Fruit fly (Drosophila melanogaster): ENCODE data around the gene CG4592.

DNA sequence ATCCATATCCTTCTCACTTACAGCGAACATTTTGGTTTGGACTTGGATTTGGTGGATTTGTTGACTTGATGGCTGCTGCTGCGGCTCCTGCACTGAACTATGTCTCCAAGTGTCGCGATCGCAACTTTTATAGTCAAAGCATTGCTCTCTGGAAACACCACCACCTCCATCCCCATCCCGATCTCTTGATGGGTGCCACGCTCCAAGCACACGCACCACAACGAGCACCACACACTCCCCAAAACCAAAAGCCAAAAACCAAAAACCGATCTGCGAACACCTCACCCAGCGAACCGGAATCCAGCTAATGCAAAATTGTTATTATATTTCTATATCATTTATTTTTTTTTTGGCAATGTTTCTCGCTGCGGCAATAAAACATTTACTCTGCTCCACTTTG, 11.6 kb downstream of the CG4592 start, which contains the start of gene Cpr30F:
- no peak for TF ChIP-seq psq (optimal IDR thresholded peaks at IDR 0.05)
- TF ChIP-seq Myc (optimal IDR thresholded peaks at IDR 0.05): no peak
- no peak for TF ChIP-seq insv (optimal IDR thresholded peaks at IDR 0.05)
- TF ChIP-seq ttk (optimal IDR thresholded peaks at IDR 0.05): no peak
- no peak for TF ChIP-seq h (optimal IDR thresholded peaks at IDR 0.05)
- no peak for TF ChIP-seq Sin3A (optimal IDR thresholded peaks at IDR 0.05)

Data from Kc167 (cell line).